Fruit fly (Drosophila melanogaster) whole organism, embryonic: ENCODE results near the gene CG13247.

Experiments used
- Aef1 ChIP-seq: fragments of 200-800 bp; sonication (Bioruptor generic); IDR thresholded peaks from 3 replicates; pipeline ENCODE4 v1.3.6; 2022; ENCODE audit warnings: missing biosample characterization, missing genetic modification characterization
- BtbVII ChIP-seq: fragments of 200-800 bp; sonication (Bioruptor generic); optimal IDR thresholded peaks from 3 replicates; lab custom pipeline; 2017; ENCODE audit warnings: missing biosample characterization, mild to moderate bottlenecking, missing genetic modification characterization
- CG10209 ChIP-seq: fragments of 200-800 bp; sonication (Bioruptor generic); optimal IDR thresholded peaks from 3 replicates; lab custom pipeline; 2017; ENCODE audit warnings: missing biosample characterization, mild to moderate bottlenecking, missing genetic modification characterization, missing genetic modification reagents
- CG11723 ChIP-seq: fragments of 200-800 bp; sonication (Bioruptor generic); optimal IDR thresholded peaks from 2 replicates; lab custom pipeline; 2017; ENCODE audit warnings: missing biosample characterization, mild to moderate bottlenecking, missing genetic modification characterization
- CG12299 ChIP-seq: fragments of 200-800 bp; sonication (Bioruptor generic); optimal IDR thresholded peaks from 2 replicates; lab custom pipeline; 2018; ENCODE audit warnings: missing biosample characterization, mild to moderate bottlenecking, missing genetic modification characterization
- CG13287 ChIP-seq: fragments of 200-800 bp; sonication (Bioruptor generic); IDR thresholded peaks from 2 replicates; pipeline ENCODE4 v1.3.6; 2022; ENCODE audit warnings: missing biosample characterization, missing genetic modification characterization; ENCODE audit not compliant: partially characterized antibody
- CG13775 ChIP-seq: fragments of 200-800 bp; sonication (Bioruptor generic); optimal IDR thresholded peaks from 3 replicates; lab custom pipeline; 2017; ENCODE audit warnings: missing biosample characterization, mild to moderate bottlenecking, missing genetic modification characterization
- CG14965 ChIP-seq: fragments of 200-800 bp; sonication (Bioruptor generic); optimal IDR thresholded peaks from 2 replicates; lab custom pipeline; 2016; ENCODE audit warnings: missing biosample characterization, missing genetic modification characterization, borderline replicate concordance
- CG1647 ChIP-seq: fragments of 200-800 bp; sonication (Bioruptor generic); optimal IDR thresholded peaks from 3 replicates; lab custom pipeline; 2016; ENCODE audit warnings: missing biosample characterization, missing genetic modification characterization
- CG17829 ChIP-seq: fragments of 200-800 bp; optimal IDR thresholded peaks from 2 replicates; lab custom pipeline; 2019; ENCODE audit warnings: missing biosample characterization, mild to moderate bottlenecking, missing genetic modification characterization, moderate library complexity
- CG1792 ChIP-seq: fragments of 200-800 bp; sonication (Bioruptor generic); optimal IDR thresholded peaks from 2 replicates; lab custom pipeline; 2016; ENCODE audit warnings: missing biosample characterization, missing genetic modification characterization
- CG18011 ChIP-seq: fragments of 200-800 bp; sonication (Bioruptor generic); optimal IDR thresholded peaks from 2 replicates; lab custom pipeline; 2017; ENCODE audit warnings: missing biosample characterization, missing genetic modification characterization, mild to moderate bottlenecking, moderate library complexity, missing genotype
- CG1832 ChIP-seq: fragments of 200-800 bp; sonication (Bioruptor generic); optimal IDR thresholded peaks from 2 replicates; lab custom pipeline; 2017; ENCODE audit warnings: missing biosample characterization, mild to moderate bottlenecking, missing genetic modification characterization, inconsistent platforms
- CG18619 ChIP-seq: fragments of 200-800 bp; sonication (Bioruptor generic); optimal IDR thresholded peaks from 3 replicates; lab custom pipeline; 2017; ENCODE audit warnings: missing biosample characterization, mild to moderate bottlenecking, missing genetic modification characterization
- CG2129 ChIP-seq: fragments of 200-800 bp; sonication (Bioruptor generic); IDR thresholded peaks from 2 replicates; pipeline ENCODE4 v1.3.6; 2022; ENCODE audit warnings: missing biosample characterization, missing genetic modification characterization; ENCODE audit not compliant: partially characterized antibody
- CG31388 ChIP-seq: fragments of 200-800 bp; sonication (Bioruptor generic); optimal IDR thresholded peaks from 2 replicates; lab custom pipeline; 2016; ENCODE audit warnings: missing biosample characterization, missing genetic modification characterization
- CG34224 ChIP-seq: fragments of 200-800 bp; sonication (Bioruptor generic); IDR thresholded peaks from 3 replicates; pipeline ENCODE4 v1.3.6; 2022; ENCODE audit warnings: missing biosample characterization, missing genetic modification characterization; ENCODE audit not compliant: partially characterized antibody
- CG9215 ChIP-seq: fragments of 200-800 bp; sonication (Bioruptor generic); IDR thresholded peaks from 2 replicates; pipeline ENCODE4 v1.3.6; 2022; ENCODE audit warnings: missing biosample characterization, missing genetic modification characterization
- Chrac-16 ChIP-seq: fragments of 200-800 bp; sonication (Bioruptor generic); optimal IDR thresholded peaks from 3 replicates; lab custom pipeline; 2016; ENCODE audit warnings: missing biosample characterization, missing genetic modification characterization
- CoRest ChIP-seq: fragments of 200-800 bp; sonication (Bioruptor generic); optimal IDR thresholded peaks from 3 replicates; lab custom pipeline; 2018; ENCODE audit warnings: missing biosample characterization, mild to moderate bottlenecking, missing genetic modification characterization, moderate library complexity
- D19B ChIP-seq: fragments of 200-800 bp; sonication (Bioruptor generic); optimal IDR thresholded peaks from 2 replicates; lab custom pipeline; 2017; ENCODE audit warnings: missing biosample characterization, mild to moderate bottlenecking, missing genetic modification characterization
- Deaf1 ChIP-seq: fragments of 200-800 bp; optimal IDR thresholded peaks from 3 replicates; lab custom pipeline; 2019; ENCODE audit warnings: missing biosample characterization, mild to moderate bottlenecking, missing genetic modification characterization, moderate library complexity
- Ets65A ChIP-seq: fragments of 200-800 bp; sonication (Bioruptor generic); peaks from one replicate; lab custom pipeline; 2016; ENCODE audit warnings: missing biosample characterization, missing genetic modification characterization
- Ets97D ChIP-seq: fragments of 200-800 bp; sonication (Bioruptor generic); optimal IDR thresholded peaks from 3 replicates; lab custom pipeline; 2016; ENCODE audit warnings: missing biosample characterization, missing genetic modification characterization
- Fer3 ChIP-seq: fragments of 200-800 bp; sonication (Bioruptor generic); optimal IDR thresholded peaks from 2 replicates; lab custom pipeline; 2018; ENCODE audit warnings: missing biosample characterization, mild to moderate bottlenecking, missing genetic modification characterization, moderate library complexity
- Hr39 ChIP-seq: fragments of >200 bp; optimal IDR thresholded peaks from 2 replicates; lab custom pipeline; 2017
- MBD-R2 ChIP-seq: fragments of 200-800 bp; sonication (Bioruptor generic); IDR thresholded peaks from 2 replicates; pipeline ENCODE4 v1.3.6; 2022; ENCODE audit warnings: missing biosample characterization, missing genetic modification characterization
- Max ChIP-seq: fragments of 200-800 bp; sonication (Bioruptor generic); optimal IDR thresholded peaks from 2 replicates; lab custom pipeline; 2016; ENCODE audit warnings: missing biosample characterization, mild to moderate bottlenecking, missing genetic modification characterization
- Med ChIP-seq: fragments of 200-800 bp; sonication (Bioruptor generic); peaks from one replicate; lab custom pipeline; 2016; ENCODE audit warnings: missing biosample characterization, missing genetic modification characterization, mild to moderate bottlenecking, inconsistent platforms, moderate library complexity
- Mrtf ChIP-seq: fragments of 200-800 bp; sonication (Bioruptor generic); IDR thresholded peaks from 3 replicates; pipeline ENCODE4 v1.3.6; 2022; ENCODE audit warnings: missing biosample characterization, missing genetic modification characterization
- Oaz ChIP-seq: fragments of 200-800 bp; sonication (Bioruptor generic); IDR thresholded peaks from 2 replicates; pipeline ENCODE4 v1.3.6; 2022; ENCODE audit warnings: missing biosample characterization, missing genetic modification characterization
- PHDP ChIP-seq: fragments of 200-800 bp; sonication (Bioruptor generic); optimal IDR thresholded peaks from 3 replicates; lab custom pipeline; 2018; ENCODE audit warnings: missing biosample characterization, mild to moderate bottlenecking, missing genetic modification characterization, moderate library complexity
- Spps ChIP-seq: fragments of 200-800 bp; sonication (Bioruptor generic); optimal IDR thresholded peaks from 2 replicates; lab custom pipeline; 2018; ENCODE audit warnings: missing biosample characterization, mild to moderate bottlenecking, missing genetic modification characterization
- al ChIP-seq: fragments of 200-800 bp; sonication (Bioruptor generic); IDR thresholded peaks from 2 replicates; pipeline ENCODE4 v1.3.6; 2022; ENCODE audit warnings: missing biosample characterization, missing genetic modification characterization
- bcd ChIP-seq: fragments of 200-800 bp; sonication (Bioruptor generic); optimal IDR thresholded peaks from 2 replicates; lab custom pipeline; 2017; ENCODE audit warnings: missing biosample characterization, mild to moderate bottlenecking, missing genetic modification characterization
- cg ChIP-seq: fragments of 200-800 bp; sonication (Bioruptor generic); optimal IDR thresholded peaks from 3 replicates; lab custom pipeline; 2019; ENCODE audit warnings: missing biosample characterization, mild to moderate bottlenecking, missing genetic modification characterization, moderate library complexity
- chm ChIP-seq: fragments of 200-800 bp; sonication (Bioruptor generic); IDR thresholded peaks from 2 replicates; pipeline ENCODE4 v1.3.6; 2022; ENCODE audit warnings: missing biosample characterization, missing genetic modification characterization
- dmrt99B ChIP-seq: fragments of 200-800 bp; sonication (Bioruptor generic); optimal IDR thresholded peaks from 2 replicates; lab custom pipeline; 2018; ENCODE audit warnings: missing biosample characterization, mild to moderate bottlenecking, missing genetic modification characterization, moderate library complexity
- ken ChIP-seq: fragments of 200-800 bp; sonication (Bioruptor generic); IDR thresholded peaks from 3 replicates; pipeline ENCODE4 v1.3.6; 2022; ENCODE audit warnings: missing biosample characterization, missing genetic modification characterization
- lilli ChIP-seq: fragments of 200-800 bp; sonication (Bioruptor generic); optimal IDR thresholded peaks from 3 replicates; lab custom pipeline; 2016; ENCODE audit warnings: missing biosample characterization, missing genetic modification characterization
- nmo ChIP-seq: fragments of 200-800 bp; sonication (Bioruptor generic); optimal IDR thresholded peaks from 2 replicates; lab custom pipeline; 2018; ENCODE audit warnings: missing biosample characterization, mild to moderate bottlenecking, missing genetic modification characterization, moderate library complexity
- onecut ChIP-seq: fragments of 200-800 bp; sonication (Bioruptor generic); IDR thresholded peaks from 2 replicates; pipeline ENCODE4 v1.3.6; 2022; ENCODE audit warnings: missing biosample characterization, missing genetic modification characterization
- prd ChIP-seq, 3 experiments: fragments of >200 bp in 2 of 3; fragments of 200-800 bp in 1 of 3; sonication (Bioruptor generic) in 1 of 3; optimal IDR thresholded peaks in 2 of 3; IDR thresholded peaks in 1 of 3; 2 replicates in 2 of 3; 3 replicates in 1 of 3; pipeline versions ENCODE4 v1.3.6 to Lab custom; 2017 to 2022; ENCODE audit warnings: missing biosample characterization in 1 of 3, missing genetic modification characterization in 1 of 3
- shn ChIP-seq: fragments of 200-800 bp; sonication (Bioruptor generic); optimal IDR thresholded peaks from 3 replicates; lab custom pipeline; 2016; ENCODE audit warnings: missing biosample characterization, missing genetic modification characterization
- sima ChIP-seq: fragments of 200-800 bp; sonication (Bioruptor generic); optimal IDR thresholded peaks from 2 replicates; lab custom pipeline; 2016; ENCODE audit warnings: missing biosample characterization, missing genetic modification characterization
- so ChIP-seq: fragments of 200-800 bp; sonication (Bioruptor generic); IDR thresholded peaks from 3 replicates; pipeline ENCODE4 v1.3.6; 2022; ENCODE audit warnings: missing biosample characterization, missing genetic modification characterization
- wdn ChIP-seq: fragments of 200-800 bp; sonication (Bioruptor generic); IDR thresholded peaks from 2 replicates; pipeline ENCODE4 v1.3.6; 2022; ENCODE audit warnings: missing biosample characterization, missing genetic modification characterization
- zfh2 ChIP-seq: fragments of 200-800 bp; sonication (Bioruptor generic); optimal IDR thresholded peaks from 2 replicates; lab custom pipeline; 2016; ENCODE audit warnings: missing biosample characterization, missing genetic modification characterization

The CG13247 gene

dm6 chr3L:20395257-20395909, 25.3 kb downstream of the CG13247 start (continued):
- TF ChIP-seq CG34224: peak; percentile 42; the same call in 2 of the 3 replicates
- no peak for TF ChIP-seq prd (optimal IDR thresholded peaks at IDR 0.05; lab: Kevin White, UChicago)
- peak; percentile 51 for TF ChIP-seq prd (GFP tag; IDR thresholded peaks at IDR 0.05; lab: Robert Waterston, UW)
- TF ChIP-seq CG9215 (GFP tag; lab: Robert Waterston, UW): peak; percentile 38
- TF ChIP-seq CG12299 (tag; lab: Kevin White, UChicago): no peak
- TF ChIP-seq Med (GFP tag; lab: Kevin White, UChicago): peak; percentile 87
- peak; percentile 29 for TF ChIP-seq shn (GFP tag; lab: Kevin White, UChicago)
- TF ChIP-seq Deaf1 (tag; lab: Kevin White, UChicago): peak; percentile 37
- TF ChIP-seq CG13775 (GFP tag; lab: Kevin White, UChicago): peak; percentile 37
- no peak for TF ChIP-seq Spps (tag; lab: Kevin White, UChicago)
- peak; percentile 69 for TF ChIP-seq zfh2 (GFP tag; lab: Kevin White, UChicago)
- TF ChIP-seq CoRest: peak; percentile 57
- peak; percentile 33; the same call in 1 of the 3 replicates for TF ChIP-seq Aef1
- peak; percentile 11 for TF ChIP-seq Ets97D (GFP tag; lab: Kevin White, UChicago)
- TF ChIP-seq onecut: 0 out of 2 replicates have a peak, but pooled peaks have one; percentile 12
- TF ChIP-seq CG18619 (GFP tag; lab: Kevin White, UChicago): peak; percentile 14
- TF ChIP-seq MBD-R2: peak; percentile 42; the same call in 1 of the 2 replicates
- TF ChIP-seq sima (GFP tag; lab: Kevin White, UChicago): no peak
- peak; percentile 65 for TF ChIP-seq BtbVII (GFP tag; lab: Kevin White, UChicago)
- TF ChIP-seq CG13287 (GFP tag; lab: Robert Waterston, UW): peak; percentile 48
- TF ChIP-seq CG31388: no peak
- peak; percentile 53 for TF ChIP-seq bcd (GFP tag; lab: Kevin White, UChicago)
- peak; percentile 99 for TF ChIP-seq D19B (GFP tag; lab: Kevin White, UChicago)
- peak; percentile 31 for TF ChIP-seq dmrt99B (tag; lab: Kevin White, UChicago)
- TF ChIP-seq Oaz (GFP tag; lab: Robert Waterston, UW): 0 out of 2 replicates have a peak, but pooled peaks have one; percentile 6
- 0 out of 3 replicates have a peak, but pooled peaks have one; percentile 37 for TF ChIP-seq Mrtf (GFP tag; lab: Robert Waterston, UW)
- TF ChIP-seq so: peak; percentile 38; the same call in 2 of the 3 replicates
- peak; percentile 36 for TF ChIP-seq cg (GFP tag; lab: Kevin White, UChicago)
- peak; percentile 40 for TF ChIP-seq CG10209 (GFP tag; lab: Kevin White, UChicago)
- peak; percentile 47 for TF ChIP-seq Max (GFP tag; lab: Kevin White, UChicago)
- TF ChIP-seq lilli: peak; percentile 80
- TF ChIP-seq wdn (GFP tag; lab: Robert Waterston, UW): 0 out of 2 replicates have a peak, but pooled peaks have one; percentile 7
- TF ChIP-seq chm (GFP tag; lab: Robert Waterston, UW): peak; percentile 29; the same call in 1 of the 2 replicates
- TF ChIP-seq CG1832 (GFP tag; lab: Kevin White, UChicago): no peak
- TF ChIP-seq CG1792: peak; percentile 25
- peak; percentile 31 for TF ChIP-seq Ets65A (GFP tag; lab: Kevin White, UChicago)
- peak; percentile 13; the same call in 1 of the 2 replicates for TF ChIP-seq al
- TF ChIP-seq CG18011 (GFP tag; lab: Kevin White, UChicago): no peak
- peak; percentile 27 for TF ChIP-seq PHDP (tag; lab: Kevin White, UChicago)
- no peak for TF ChIP-seq CG2129 (GFP tag; lab: Robert Waterston, UW)
- no peak for TF ChIP-seq CG11723 (GFP tag; lab: Kevin White, UChicago)
- TF ChIP-seq Chrac-16 (GFP tag; lab: Kevin White, UChicago): peak; percentile 37
- TF ChIP-seq ken (GFP tag; lab: Robert Waterston, UW): 0 out of 3 replicates have a peak, but pooled peaks have one; percentile 3
- peak; percentile 33 for TF ChIP-seq nmo (GFP tag; lab: Kevin White, UChicago)
- TF ChIP-seq CG1647: peak; percentile 54
- no peak for TF ChIP-seq CG17829
- TF ChIP-seq Hr39 (lab: Kevin White, UChicago): no peak
- TF ChIP-seq Fer3 (tag; lab: Kevin White, UChicago): peak; percentile 31
- no peak for TF ChIP-seq CG14965 (GFP tag; lab: Kevin White, UChicago)
